Fruit fly (Drosophila melanogaster) whole organism, embryonic: ENCODE results near the gene Cep97.

ENCODE experiments used
- CG10267 ChIP-seq: fragments of 200-800 bp; sonication (Bioruptor generic); optimal IDR thresholded peaks from 2 replicates; lab custom pipeline; 2018; ENCODE audit warnings: missing biosample characterization, mild to moderate bottlenecking, missing genetic modification characterization, moderate library complexity
- CG10366 ChIP-seq: fragments of 200-800 bp; sonication (Bioruptor generic); IDR thresholded peaks from 2 replicates; pipeline ENCODE4 v1.3.6; 2022; ENCODE audit warnings: missing biosample characterization, missing genetic modification characterization
- CG10462 ChIP-seq: fragments of 200-800 bp; sonication (Bioruptor generic); optimal IDR thresholded peaks from 2 replicates; lab custom pipeline; 2016; ENCODE audit warnings: missing biosample characterization, missing genetic modification characterization
- CG10979 ChIP-seq: fragments of 200-800 bp; sonication (Bioruptor generic); optimal IDR thresholded peaks from 2 replicates; lab custom pipeline; 2018; ENCODE audit warnings: missing biosample characterization, mild to moderate bottlenecking, missing genetic modification characterization, moderate library complexity
- CG11398 ChIP-seq: fragments of 200-800 bp; sonication (Bioruptor generic); optimal IDR thresholded peaks from 2 replicates; lab custom pipeline; 2016; ENCODE audit warnings: missing biosample characterization, missing genetic modification characterization
- CG12236 ChIP-seq: fragments of 200-800 bp; sonication (Bioruptor generic); optimal IDR thresholded peaks from 2 replicates; lab custom pipeline; 2016; ENCODE audit warnings: missing biosample characterization, missing genetic modification characterization
- CG13424 ChIP-seq: fragments of 200-800 bp; sonication (Bioruptor generic); optimal IDR thresholded peaks from 2 replicates; lab custom pipeline; 2019; ENCODE audit warnings: missing biosample characterization, mild to moderate bottlenecking, missing genetic modification characterization, moderate library complexity
- CG14667 ChIP-seq: fragments of 200-800 bp; sonication (Bioruptor generic); IDR thresholded peaks from 2 replicates; pipeline ENCODE4 v1.3.6; 2022; ENCODE audit warnings: missing biosample characterization, missing genetic modification characterization
- CG14710 ChIP-seq: fragments of 200-800 bp; sonication (Bioruptor generic); optimal IDR thresholded peaks from 3 replicates; lab custom pipeline; 2019; ENCODE audit warnings: missing biosample characterization, mild to moderate bottlenecking, missing genetic modification characterization, moderate library complexity
- CG15601 ChIP-seq: fragments of 200-800 bp; sonication (Bioruptor generic); optimal IDR thresholded peaks from 3 replicates; lab custom pipeline; 2019; ENCODE audit warnings: missing biosample characterization, mild to moderate bottlenecking, missing genetic modification characterization, moderate library complexity
- CG15696 ChIP-seq: fragments of 200-800 bp; sonication (Bioruptor generic); optimal IDR thresholded peaks from 2 replicates; lab custom pipeline; 2019; ENCODE audit warnings: missing biosample characterization, mild to moderate bottlenecking, missing genetic modification characterization, moderate library complexity
- CG1603 ChIP-seq: fragments of 200-800 bp; sonication (Bioruptor generic); optimal IDR thresholded peaks from 2 replicates; lab custom pipeline; 2019; ENCODE audit warnings: missing biosample characterization, mild to moderate bottlenecking, missing genetic modification characterization, moderate library complexity
- CG17328 ChIP-seq: fragments of 200-800 bp; sonication (Bioruptor generic); IDR thresholded peaks from 2 replicates; pipeline ENCODE4 v1.3.6; 2022; ENCODE audit warnings: missing biosample characterization, missing genetic modification characterization
- CG31224 ChIP-seq: fragments of 200-800 bp; sonication (Bioruptor generic); IDR thresholded peaks from 2 replicates; pipeline ENCODE4 v1.3.6; 2022; ENCODE audit warnings: missing biosample characterization, missing genetic modification characterization
- CG31365 ChIP-seq: fragments of 200-800 bp; sonication (Bioruptor generic); optimal IDR thresholded peaks from 2 replicates; lab custom pipeline; 2018; ENCODE audit warnings: missing biosample characterization, mild to moderate bottlenecking, missing genetic modification characterization
- CG34376 ChIP-seq: fragments of 200-800 bp; sonication (Bioruptor generic); optimal IDR thresholded peaks from 2 replicates; lab custom pipeline; 2018; ENCODE audit warnings: missing biosample characterization, mild to moderate bottlenecking, missing genetic modification characterization
- CG42726 ChIP-seq: fragments of 200-800 bp; sonication (Bioruptor generic); IDR thresholded peaks from 2 replicates; pipeline ENCODE4 v1.3.6; 2022; ENCODE audit warnings: missing biosample characterization, missing genetic modification characterization; ENCODE audit not compliant: partially characterized antibody
- CG7357 ChIP-seq: fragments of 200-800 bp; sonication (Bioruptor generic); IDR thresholded peaks from 3 replicates; pipeline ENCODE4 v1.3.6; 2022; ENCODE audit warnings: missing biosample characterization, missing genetic modification characterization
- CG7556 ChIP-seq: fragments of 200-800 bp; sonication (Bioruptor generic); optimal IDR thresholded peaks from 2 replicates; lab custom pipeline; 2017; ENCODE audit warnings: missing biosample characterization, mild to moderate bottlenecking, missing genetic modification characterization
- CG7786 ChIP-seq: fragments of 200-800 bp; sonication (Bioruptor generic); optimal IDR thresholded peaks from 2 replicates; lab custom pipeline; 2016; ENCODE audit warnings: missing biosample characterization, missing genetic modification characterization
- CG7839 ChIP-seq: fragments of 200-800 bp; sonication (Bioruptor generic); optimal IDR thresholded peaks from 3 replicates; lab custom pipeline; 2018; ENCODE audit warnings: missing biosample characterization, mild to moderate bottlenecking, missing genetic modification characterization, moderate library complexity
- CG8359 ChIP-seq: fragments of 200-800 bp; sonication (Bioruptor generic); optimal IDR thresholded peaks from 2 replicates; lab custom pipeline; 2017; ENCODE audit warnings: missing biosample characterization, mild to moderate bottlenecking, missing genetic modification characterization, borderline replicate concordance
- CG8388 ChIP-seq: fragments of 200-800 bp; sonication (Bioruptor generic); optimal IDR thresholded peaks from 2 replicates; lab custom pipeline; 2019; ENCODE audit warnings: missing biosample characterization, mild to moderate bottlenecking, missing genetic modification characterization, moderate library complexity
- CG8924 ChIP-seq: fragments of 200-800 bp; optimal IDR thresholded peaks from 3 replicates; lab custom pipeline; 2019; ENCODE audit warnings: missing biosample characterization, mild to moderate bottlenecking, missing genetic modification characterization, moderate library complexity
- CG9797 ChIP-seq: fragments of 200-800 bp; sonication (Bioruptor generic); optimal IDR thresholded peaks from 3 replicates; lab custom pipeline; 2018; ENCODE audit warnings: missing biosample characterization, mild to moderate bottlenecking, missing genetic modification characterization
- D ChIP-seq, 2 experiments: fragments of 200-800 bp in 1 of 2; fragments of >200 bp in 1 of 2; sonication (Bioruptor generic) in 1 of 2; optimal IDR thresholded peaks; 2 replicates in 1 of 2; 3 replicates in 1 of 2; lab custom pipeline; 2017; ENCODE audit warnings: mild to moderate bottlenecking in 1 of 2, missing biosample characterization in 1 of 2, missing genetic modification characterization in 1 of 2, missing genetic modification reagents in 1 of 2
- Hr51 ChIP-seq, 2 experiments: fragments of 200-800 bp; sonication (Bioruptor generic); optimal IDR thresholded peaks; 2 replicates in 1 of 2; 3 replicates in 1 of 2; lab custom pipeline; 2016 to 2018; ENCODE audit warnings: missing biosample characterization in 2 of 2, missing genetic modification characterization in 2 of 2, mild to moderate bottlenecking in 1 of 2, moderate library complexity in 1 of 2
- Hsf ChIP-seq: fragments of 200-800 bp; sonication (Bioruptor generic); optimal IDR thresholded peaks from 3 replicates; lab custom pipeline; 2016; ENCODE audit warnings: missing biosample characterization, missing genetic modification characterization
- MBD-R2 ChIP-seq: fragments of 200-800 bp; sonication (Bioruptor generic); IDR thresholded peaks from 2 replicates; pipeline ENCODE4 v1.3.6; 2022; ENCODE audit warnings: missing biosample characterization, missing genetic modification characterization
- Max ChIP-seq: fragments of 200-800 bp; sonication (Bioruptor generic); optimal IDR thresholded peaks from 2 replicates; lab custom pipeline; 2016; ENCODE audit warnings: missing biosample characterization, mild to moderate bottlenecking, missing genetic modification characterization
- Pdp1 ChIP-seq, 2 experiments: fragments of 200-800 bp; sonication (Bioruptor generic); optimal IDR thresholded peaks; 3 replicates each; lab custom pipeline; 2016; ENCODE audit warnings: missing biosample characterization in 2 of 2, missing genetic modification characterization in 2 of 2, mild to moderate bottlenecking in 1 of 2, moderate library complexity in 1 of 2
- Rx ChIP-seq: fragments of 200-800 bp; sonication (Bioruptor generic); IDR thresholded peaks from 2 replicates; pipeline ENCODE4 v1.3.6; 2022; ENCODE audit warnings: missing biosample characterization, missing genetic modification characterization
- Sox100B ChIP-seq: fragments of 200-800 bp; sonication (Bioruptor generic); optimal IDR thresholded peaks from 3 replicates; lab custom pipeline; 2018; ENCODE audit warnings: missing biosample characterization, mild to moderate bottlenecking, missing genetic modification characterization
- ab ChIP-seq: fragments of 200-800 bp; sonication (Bioruptor generic); optimal IDR thresholded peaks from 2 replicates; lab custom pipeline; 2016; ENCODE audit warnings: missing biosample characterization, missing genetic modification characterization
- ara ChIP-seq: fragments of 200-800 bp; sonication (Bioruptor generic); IDR thresholded peaks from 2 replicates; pipeline ENCODE4 v1.3.6; 2022; ENCODE audit warnings: missing biosample characterization, missing genetic modification characterization
- bigmax ChIP-seq: fragments of 200-800 bp; sonication (Bioruptor generic); optimal IDR thresholded peaks from 2 replicates; lab custom pipeline; 2018; ENCODE audit warnings: missing biosample characterization, mild to moderate bottlenecking, missing genetic modification characterization
- cg ChIP-seq: fragments of 200-800 bp; sonication (Bioruptor generic); optimal IDR thresholded peaks from 3 replicates; lab custom pipeline; 2019; ENCODE audit warnings: missing biosample characterization, mild to moderate bottlenecking, missing genetic modification characterization, moderate library complexity
- chif ChIP-seq, 2 experiments: fragments of 200-800 bp; sonication (Bioruptor generic); optimal IDR thresholded peaks; 3 replicates each; lab custom pipeline; 2016; ENCODE audit warnings: missing biosample characterization in 2 of 2, missing genetic modification characterization in 2 of 2
- emc ChIP-seq: fragments of 200-800 bp; sonication (Bioruptor generic); optimal IDR thresholded peaks from 2 replicates; lab custom pipeline; 2016; ENCODE audit warnings: missing biosample characterization, missing genetic modification characterization
- fu2 ChIP-seq: fragments of 200-800 bp; sonication (Bioruptor generic); optimal IDR thresholded peaks from 2 replicates; lab custom pipeline; 2016; ENCODE audit warnings: missing biosample characterization, missing genetic modification characterization
- gem ChIP-seq: fragments of 200-800 bp; sonication (Bioruptor generic); optimal IDR thresholded peaks from 2 replicates; lab custom pipeline; 2019; ENCODE audit warnings: missing biosample characterization, mild to moderate bottlenecking, missing genetic modification characterization, moderate library complexity
- gt ChIP-seq: fragments of 200-800 bp; sonication (Bioruptor generic); IDR thresholded peaks from 2 replicates; pipeline ENCODE4 v1.3.6; 2022; ENCODE audit warnings: missing biosample characterization, missing genetic modification characterization
- hbn ChIP-seq: fragments of 200-800 bp; sonication (Bioruptor generic); IDR thresholded peaks from 2 replicates; pipeline ENCODE4 v1.3.6; 2022; ENCODE audit warnings: missing biosample characterization, missing genetic modification characterization; ENCODE audit not compliant: partially characterized antibody
- odd ChIP-seq: fragments of 200-800 bp; sonication (Bioruptor generic); optimal IDR thresholded peaks from 2 replicates; lab custom pipeline; 2017; ENCODE audit warnings: missing biosample characterization, mild to moderate bottlenecking, missing genetic modification characterization
- rib ChIP-seq: fragments of 200-800 bp; sonication (Bioruptor generic); IDR thresholded peaks from 2 replicates; pipeline ENCODE4 v1.3.6; 2022; ENCODE audit warnings: missing biosample characterization, missing genetic modification characterization
- seq ChIP-seq: fragments of 200-800 bp; sonication (Bioruptor generic); IDR thresholded peaks from 2 replicates; pipeline ENCODE4 v1.3.6; 2022; ENCODE audit warnings: missing biosample characterization, missing genetic modification characterization
- slp2 ChIP-seq: fragments of 200-800 bp; sonication (Bioruptor generic); optimal IDR thresholded peaks from 2 replicates; lab custom pipeline; 2016; ENCODE audit warnings: missing biosample characterization, missing genetic modification characterization
- so ChIP-seq: fragments of 200-800 bp; sonication (Bioruptor generic); IDR thresholded peaks from 3 replicates; pipeline ENCODE4 v1.3.6; 2022; ENCODE audit warnings: missing biosample characterization, missing genetic modification characterization
- trem ChIP-seq: fragments of 200-800 bp; optimal IDR thresholded peaks from 3 replicates; lab custom pipeline; 2019; ENCODE audit warnings: missing biosample characterization, mild to moderate bottlenecking, missing genetic modification characterization, moderate library complexity
- zen ChIP-seq: fragments of 200-800 bp; sonication (Bioruptor generic); optimal IDR thresholded peaks from 3 replicates; lab custom pipeline; 2018; ENCODE audit warnings: missing biosample characterization, mild to moderate bottlenecking, missing genetic modification characterization, moderate library complexity

The Cep97 gene

dm6 chr2L:3840975-3841374 lies 26.5 kb upstream of the Cep97 start (continued):
- TF ChIP-seq CG10267 (tag; lab: Kevin White, UChicago) (peak; percentile 32), CG31365 (tag; lab: Kevin White, UChicago) (no peak), chif (GFP tag; optimal IDR thresholded peaks at IDR 0.05; lab: Kevin White, UChicago) (peak in 1 of 2 experiments; percentile 67), CG14710 (tag; lab: Kevin White, UChicago) (peak; percentile 45), gt (no peak), CG8388 (GFP tag; lab: Kevin White, UChicago) (peak; percentile 39), CG15601 (tag; lab: Kevin White, UChicago) (no peak), Hsf (peak; percentile 32), ab (GFP tag; lab: Kevin White, UChicago) (no peak), Sox100B (GFP tag; lab: Kevin White, UChicago) (no peak), CG17328 (GFP tag; lab: Robert Waterston, UW) (peak; percentile 63; the same call in 1 of the 2 replicates), D (optimal IDR thresholded peaks at IDR 0.05; lab: Kevin White, UChicago) (no peak), D (GFP tag; optimal IDR thresholded peaks at IDR 0.05; lab: Kevin White, UChicago) (peak; percentile 58), gem (peak; percentile 64), seq (GFP tag; lab: Robert Waterston, UW) (no peak), zen (tag; lab: Kevin White, UChicago) (peak; percentile 51), Pdp1 (GFP tag; optimal IDR thresholded peaks at IDR 0.05; lab: Kevin White, UChicago) (peak; percentile 10 to 26), CG34376 (GFP tag; lab: Kevin White, UChicago) (no peak), CG7357 (GFP tag; lab: Robert Waterston, UW) (no peak), CG10366 (GFP tag; lab: Robert Waterston, UW) (peak; percentile 57), Max (no peak), emc (GFP tag; lab: Kevin White, UChicago) (no peak), CG7556 (GFP tag; lab: Kevin White, UChicago) (peak; percentile 21), MBD-R2 (GFP tag; lab: Robert Waterston, UW) (no peak), so (GFP tag; lab: Robert Waterston, UW) (no peak), CG12236 (GFP tag; lab: Kevin White, UChicago) (no peak), CG14667 (GFP tag; lab: Robert Waterston, UW) (no peak), odd (no peak), CG42726 (GFP tag; lab: Robert Waterston, UW) (no peak), Hr51 (GFP tag; optimal IDR thresholded peaks at IDR 0.05; lab: Kevin White, UChicago) (no peak), CG1603 (tag; lab: Kevin White, UChicago) (peak; percentile 72), fu2 (GFP tag; lab: Kevin White, UChicago) (no peak), CG9797 (GFP tag; lab: Kevin White, UChicago) (no peak), CG10979 (tag; lab: Kevin White, UChicago) (peak; percentile 66), CG11398 (GFP tag; lab: Kevin White, UChicago) (no peak), CG7839 (tag; lab: Kevin White, UChicago) (peak; percentile 42), trem (peak; percentile 11), slp2 (GFP tag; lab: Kevin White, UChicago) (peak; percentile 42), CG10462 (no peak), CG15696 (tag; lab: Kevin White, UChicago) (peak; percentile 31), CG7786 (GFP tag; lab: Kevin White, UChicago) (no peak), rib (GFP tag; lab: Robert Waterston, UW) (no peak), ara (GFP tag; lab: Robert Waterston, UW) (peak; percentile 81), CG31224 (GFP tag; lab: Robert Waterston, UW) (no peak), Rx (peak; percentile 30; the same call in 1 of the 2 replicates), CG8924 (tag; lab: Kevin White, UChicago) (no peak), CG8359 (peak; percentile 5), CG13424 (peak; percentile 38), hbn (GFP tag; lab: Robert Waterston, UW) (no peak), bigmax (GFP tag; lab: Kevin White, UChicago) (no peak), cg (GFP tag; lab: Kevin White, UChicago) (no peak)
